Worm (Caenorhabditis elegans): Measurements from ENCODE around the gene gpdh-2.

DNA sequence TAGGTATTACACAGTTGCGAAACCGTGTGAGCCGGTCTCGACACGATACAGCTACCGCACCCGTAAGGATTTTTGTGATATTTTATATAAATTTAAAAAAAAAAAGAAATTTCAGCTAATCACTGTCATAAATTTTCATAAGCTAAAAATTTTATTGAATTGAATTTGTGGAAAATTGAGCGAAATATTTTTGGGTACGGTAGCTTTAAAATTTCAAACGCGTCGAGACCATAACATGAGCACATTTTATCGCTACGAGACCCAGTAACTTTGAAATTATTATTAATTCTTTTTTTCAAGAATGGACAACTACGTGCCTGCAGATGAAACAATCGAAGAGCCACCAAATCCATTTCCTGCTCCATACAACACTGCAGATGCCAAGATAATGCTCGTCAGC lies 45.8 kb downstream of the gpdh-2 start, which contains the start of gene ZK632.14:
- no peak for TF ChIP-seq ceh-82 (tag; optimal IDR thresholded peaks at IDR 0.05)
- TF ChIP-seq egl-27 (tag; optimal IDR thresholded peaks at IDR 0.05) = no peak
- TF ChIP-seq nfya-1 (tag; optimal IDR thresholded peaks at IDR 0.05; ENCODE audit: insufficient read depth) = no peak
- no peak for TF ChIP-seq nhr-237 (tag; optimal IDR thresholded peaks at IDR 0.05)
- TF ChIP-seq zag-1 (tag; optimal IDR thresholded peaks at IDR 0.05) = no peak
- TF ChIP-seq nhr-25 (tag; optimal IDR thresholded peaks at IDR 0.05) = no peak

All from whole organism, L3 larva.